Fruit fly (Drosophila melanogaster) whole organism, prepupa: ENCODE data around the gene CG10898.

Experiments
- Lpt ChIP-seq: fragments of 200-800 bp; sonication (Bioruptor generic); optimal IDR thresholded peaks from 3 replicates; lab custom pipeline; 2016; ENCODE audit warnings: missing biosample characterization, missing genetic modification characterization
- Sox15 ChIP-seq: fragments of 200-800 bp; sonication (Bioruptor generic); optimal IDR thresholded peaks from 3 replicates; lab custom pipeline; 2016; ENCODE audit warnings: missing biosample characterization, missing genetic modification characterization
- lz ChIP-seq: fragments of 200-800 bp; sonication (Bioruptor generic); optimal IDR thresholded peaks from 3 replicates; lab custom pipeline; 2016; ENCODE audit warnings: missing biosample characterization, missing genetic modification characterization

DNA sequence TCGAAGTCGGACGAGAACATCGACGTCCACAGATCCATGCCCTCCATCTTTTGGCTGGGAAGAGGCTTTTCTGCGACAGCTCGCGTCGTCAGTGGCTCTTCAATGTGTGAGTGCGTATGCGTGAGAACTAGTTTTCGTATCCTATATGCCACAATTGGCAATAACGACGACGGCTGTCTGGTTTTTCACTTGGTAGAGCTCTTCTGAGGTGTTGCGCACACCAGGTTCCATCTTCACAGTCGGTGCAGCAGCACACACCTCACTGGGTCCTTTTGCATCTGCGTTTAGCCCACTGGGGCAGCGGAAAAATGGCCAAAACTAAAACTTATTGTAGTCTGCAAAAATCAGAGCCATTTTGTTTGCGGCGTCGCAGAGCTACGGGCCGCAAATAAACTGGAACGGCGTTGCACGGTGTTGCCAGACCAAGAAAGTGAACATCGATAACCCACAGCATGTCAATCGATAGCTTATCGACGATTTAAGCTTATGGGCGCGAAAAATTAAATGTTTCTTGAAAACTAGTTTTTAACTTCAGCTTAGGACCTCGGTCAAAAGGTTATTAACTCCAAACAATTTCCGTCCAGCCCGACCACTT, 32.3 kb downstream of the CG10898 start, which contains the start of gene CG6791:
- TF ChIP-seq lz (no peak), Sox15 (GFP tag; lab: Kevin White, UChicago) (no peak), Lpt (GFP tag; lab: Kevin White, UChicago) (no peak)
